Worm (Caenorhabditis elegans): Measurements from ENCODE around the gene xbp-1.
A peak's percentile ranks its signal among the peaks of the same experiment; 100 is the strongest.

Gene xbp-1

DNA sequence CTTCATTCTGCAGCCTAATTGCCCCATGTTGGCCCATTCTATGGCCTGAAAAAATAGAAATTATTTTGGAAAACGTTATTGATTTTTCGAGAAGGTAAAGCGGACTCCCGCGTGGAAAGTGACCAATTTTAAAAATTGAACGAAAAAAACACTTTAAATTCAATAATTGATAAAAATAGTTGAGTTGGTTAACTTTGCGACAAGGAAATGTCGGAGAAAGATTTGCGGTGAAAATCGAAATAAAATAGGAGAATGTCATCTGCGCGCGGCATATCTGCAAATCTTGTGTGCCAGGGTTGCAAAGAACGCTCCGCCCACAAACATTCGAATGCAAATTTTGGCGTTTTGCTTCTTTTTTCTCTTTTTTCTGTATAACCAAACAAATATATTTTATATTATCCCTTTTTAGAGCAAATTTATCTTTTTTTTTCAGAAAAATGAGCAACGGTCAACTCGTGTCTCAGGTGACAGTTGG, 22.7 kb upstream of the xbp-1 start, which contains the start of the genes rnf-121 and C16C10.4 (continued):
- peak; percentile 40; the same call in 1 of the 2 replicates for TF ChIP-seq vab-7 (GFP tag; IDR thresholded peaks at IDR 0.05)
- TF ChIP-seq mdt-29 (GFP tag; IDR thresholded peaks at IDR 0.05): no peak
- TF ChIP-seq set-16 (GFP tag; IDR thresholded peaks at IDR 0.05): no peak
- no peak for TF ChIP-seq nhr-11 (tag; optimal IDR thresholded peaks at IDR 0.05)
- TF ChIP-seq F44E2.7 (GFP tag; IDR thresholded peaks at IDR 0.05): no peak
- TF ChIP-seq zip-11 (GFP tag; IDR thresholded peaks at IDR 0.05): no peak
- no peak for TF ChIP-seq R02D3.7 (tag; optimal IDR thresholded peaks at IDR 0.05)
- no peak for TF ChIP-seq ctbp-1 (GFP tag; IDR thresholded peaks at IDR 0.05)
- TF ChIP-seq cey-2 (tag; optimal IDR thresholded peaks at IDR 0.05; ENCODE audit: borderline replicate concordance, insufficient read depth): no peak
- no peak for TF ChIP-seq Y75B8A.6 (GFP tag; IDR thresholded peaks at IDR 0.05)
- TF ChIP-seq nhr-48 (tag; optimal IDR thresholded peaks at IDR 0.05): peak; percentile 30
- no peak for TF ChIP-seq hlh-11 (tag; optimal IDR thresholded peaks at IDR 0.05)
- TF ChIP-seq spr-1 (tag; optimal IDR thresholded peaks at IDR 0.05): peak; percentile 77
- no peak for TF ChIP-seq ceh-82 (tag; optimal IDR thresholded peaks at IDR 0.05)
- no peak for TF ChIP-seq ceh-62 (tag; optimal IDR thresholded peaks at IDR 0.05)
- TF ChIP-seq hmg-1.1 (GFP tag; IDR thresholded peaks at IDR 0.05): peak; percentile 63
- TF ChIP-seq sdz-12 (GFP tag; optimal IDR thresholded peaks at IDR 0.05): no peak
- no peak for TF ChIP-seq saeg-2 (GFP tag; IDR thresholded peaks at IDR 0.05)
- no peak for TF ChIP-seq snpc-4 (tag; optimal IDR thresholded peaks at IDR 0.05)
- no peak for TF ChIP-seq mxl-3 (GFP tag; optimal IDR thresholded peaks at IDR 0.05)
- peak; percentile 4 for TF ChIP-seq ceh-28 (tag; optimal IDR thresholded peaks at IDR 0.05)
- TF ChIP-seq lin-38 (GFP tag; IDR thresholded peaks at IDR 0.05): peak; percentile 74
- peak in 1 of 2 experiments; percentile 71 for TF ChIP-seq lsy-2 (tag; optimal IDR thresholded peaks at IDR 0.05)
- no peak for TF ChIP-seq fos-1 (tag; optimal IDR thresholded peaks at IDR 0.05)
- no peak for TF ChIP-seq ZK546.5 (tag; optimal IDR thresholded peaks at IDR 0.05)
- no peak for TF ChIP-seq nhr-28 (tag; optimal IDR thresholded peaks at IDR 0.05)
- TF ChIP-seq unc-39 (tag; optimal IDR thresholded peaks at IDR 0.05): no peak
- no peak for TF ChIP-seq mxl-2 (GFP tag; conservative IDR thresholded peaks at IDR 0.05)
- TF ChIP-seq F49E8.2 (tag; optimal IDR thresholded peaks at IDR 0.05; ENCODE audit: borderline replicate concordance): peak; percentile 29
- TF ChIP-seq spr-3 (GFP tag; optimal IDR thresholded peaks at IDR 0.05): no peak
- no peak for TF ChIP-seq dmd-8 (GFP tag; IDR thresholded peaks at IDR 0.05)
- no peak for TF ChIP-seq Y105C5A.15 (GFP tag; IDR thresholded peaks at IDR 0.05)
- TF ChIP-seq attf-4 (tag; optimal IDR thresholded peaks at IDR 0.05): no peak
- no peak for TF ChIP-seq madf-5 (GFP tag; IDR thresholded peaks at IDR 0.05)
- no peak for TF ChIP-seq tag-97 (GFP tag; IDR thresholded peaks at IDR 0.05)
- no peak for TF ChIP-seq ztf-11 (tag; optimal IDR thresholded peaks at IDR 0.05)
- TF ChIP-seq dpl-1 (GFP tag; optimal IDR thresholded peaks at IDR 0.05): peak; percentile 71
- TF ChIP-seq hlh-30 (tag; optimal IDR thresholded peaks at IDR 0.05; ENCODE audit: insufficient read depth): no peak
- TF ChIP-seq D1046.2 (GFP tag; IDR thresholded peaks at IDR 0.05): no peak
- TF ChIP-seq lin-1 (GFP tag; IDR thresholded peaks at IDR 0.05): no peak
- TF ChIP-seq zfp-3 (GFP tag; conservative IDR thresholded peaks at IDR 0.05): no peak
- TF ChIP-seq ceh-44 (GFP tag; IDR thresholded peaks at IDR 0.05): no peak
- TF ChIP-seq madf-9 (GFP tag; conservative IDR thresholded peaks at IDR 0.05): no peak
- TF ChIP-seq php-3 (GFP tag; IDR thresholded peaks at IDR 0.05): no peak
- peak; percentile 50; the same call in 1 of the 2 replicates for TF ChIP-seq pha-4 (GFP tag; IDR thresholded peaks at IDR 0.05)
- TF ChIP-seq pha-4 (tag; optimal IDR thresholded peaks at IDR 0.05): no peak
- TF ChIP-seq egl-43 (GFP tag; IDR thresholded peaks at IDR 0.05): no peak
- TF ChIP-seq nhr-10 (tag; optimal IDR thresholded peaks at IDR 0.05): no peak
- no peak for TF ChIP-seq nhr-41 (GFP tag; IDR thresholded peaks at IDR 0.05)
- peak; percentile 63; the same call in 1 of the 2 replicates for TF ChIP-seq Y48G9A.11 (GFP tag; IDR thresholded peaks at IDR 0.05)
- peak; percentile 82 for TF ChIP-seq duxl-1 (tag; optimal IDR thresholded peaks at IDR 0.05; ENCODE audit: poor library complexity)
- no peak for TF ChIP-seq dmd-6 (GFP tag; IDR thresholded peaks at IDR 0.05)
